Fruit fly (Drosophila melanogaster): Measurements from ENCODE around the gene HIP.

Gene HIP

dm6 chrX:3767085-3767484 is 31.9 kb upstream of the HIP start (continued):
- no peak for TF ChIP-seq svp (GFP tag)
- TF ChIP-seq CG16779 (tag; optimal IDR thresholded peaks at IDR 0.05), result no peak

dm6 chrX:3768202-3768601 is 30.7 kb upstream of the HIP start:
- peak; percentile 32 for TF ChIP-seq Smox (GFP tag; optimal IDR thresholded peaks at IDR 0.05)
- peak; percentile 21 for TF ChIP-seq Hr4 (GFP tag; optimal IDR thresholded peaks at IDR 0.05)
- peak; percentile 21 for TF ChIP-seq CG10669 (GFP tag; optimal IDR thresholded peaks at IDR 0.05)
- peak; percentile 39 for TF ChIP-seq lz (GFP tag; optimal IDR thresholded peaks at IDR 0.05)
- TF ChIP-seq CG6163 (GFP tag; IDR thresholded peaks at IDR 0.05), result peak; percentile 44; the same call in 2 of the 3 replicates
- TF ChIP-seq pdm3 (GFP tag; optimal IDR thresholded peaks at IDR 0.05), result peak; percentile 46
- TF ChIP-seq CG16779 (tag; optimal IDR thresholded peaks at IDR 0.05), result no peak
- TF ChIP-seq CG31627 (GFP tag; optimal IDR thresholded peaks at IDR 0.05), result peak; percentile 21
- TF ChIP-seq Ets96B (tag; optimal IDR thresholded peaks at IDR 0.05), result peak; percentile 27
- TF ChIP-seq acj6 (GFP tag; optimal IDR thresholded peaks at IDR 0.05), result peak; percentile 34
- peak; percentile 40 for TF ChIP-seq Hr39 (GFP tag; optimal IDR thresholded peaks at IDR 0.05)
- no peak for TF ChIP-seq CG6854 (GFP tag; optimal IDR thresholded peaks at IDR 0.05)
- TF ChIP-seq CG9139 (GFP tag; optimal IDR thresholded peaks at IDR 0.05), result no peak
- peak; percentile 20 for TF ChIP-seq CG6276 (GFP tag; optimal IDR thresholded peaks at IDR 0.05)
- peak; percentile 42 for TF ChIP-seq achi (GFP tag; optimal IDR thresholded peaks at IDR 0.05)
- no peak for TF ChIP-seq Blimp-1 (GFP tag; optimal IDR thresholded peaks at IDR 0.05)
- TF ChIP-seq Eip93F (GFP tag; optimal IDR thresholded peaks at IDR 0.05), result no peak
- peak; percentile 42 for TF ChIP-seq cyc (GFP tag; optimal IDR thresholded peaks at IDR 0.05)
- TF ChIP-seq CG6792 (GFP tag; optimal IDR thresholded peaks at IDR 0.05), result peak; percentile 14
- TF ChIP-seq CG6808 (GFP tag; optimal IDR thresholded peaks at IDR 0.05), result peak; percentile 17
- no peak for TF ChIP-seq Hr38 (GFP tag; optimal IDR thresholded peaks at IDR 0.05)
- no peak for TF ChIP-seq Gug (GFP tag; IDR thresholded peaks at IDR 0.05)
- TF ChIP-seq Eip78C (GFP tag), result peak; percentile 75
- TF ChIP-seq CG34406 (GFP tag; optimal IDR thresholded peaks at IDR 0.05), result peak; percentile 14
- TF ChIP-seq net (GFP tag; optimal IDR thresholded peaks at IDR 0.05), result peak; percentile 9
- TF ChIP-seq fd59A (GFP tag; optimal IDR thresholded peaks at IDR 0.05), result no peak
- TF ChIP-seq dac (GFP tag; optimal IDR thresholded peaks at IDR 0.05), result no peak
- peak; percentile 51 for TF ChIP-seq topi (GFP tag; optimal IDR thresholded peaks at IDR 0.05)
- TF ChIP-seq CG8119 (GFP tag; IDR thresholded peaks at IDR 0.05), result peak; percentile 40; the same call in 1 of the 3 replicates
- no peak for TF ChIP-seq Sox15 (GFP tag; optimal IDR thresholded peaks at IDR 0.05)
- peak; percentile 27 for TF ChIP-seq CG7368 (GFP tag; optimal IDR thresholded peaks at IDR 0.05)
- TF ChIP-seq Met (GFP tag; optimal IDR thresholded peaks at IDR 0.05), result peak; percentile 51
- no peak for TF ChIP-seq fd85E (GFP tag; optimal IDR thresholded peaks at IDR 0.05)
- TF ChIP-seq CG1621 (tag; optimal IDR thresholded peaks at IDR 0.05), result no peak
- peak; percentile 47 for TF ChIP-seq OdsH (GFP tag; optimal IDR thresholded peaks at IDR 0.05)
- TF ChIP-seq ss (GFP tag; optimal IDR thresholded peaks at IDR 0.05), result peak in 1 of 2 experiments; percentile 29
- peak; percentile 17 for TF ChIP-seq Sox14 (GFP tag; optimal IDR thresholded peaks at IDR 0.05)
- TF ChIP-seq salr (GFP tag; optimal IDR thresholded peaks at IDR 0.05), result no peak
- TF ChIP-seq eg (GFP tag; IDR thresholded peaks at IDR 0.05), result peak; percentile 39; the same call in 2 of the 3 replicates
- peak; percentile 60 for TF ChIP-seq esn (GFP tag; optimal IDR thresholded peaks at IDR 0.05)
- TF ChIP-seq CG4318 (GFP tag; optimal IDR thresholded peaks at IDR 0.05), result peak; percentile 38
- 0 out of 2 replicates have a peak, but pooled peaks have one; percentile 17 for TF ChIP-seq CG11294 (GFP tag; IDR thresholded peaks at IDR 0.05)
- peak; percentile 40 for TF ChIP-seq CG8632 (GFP tag; optimal IDR thresholded peaks at IDR 0.05)
- TF ChIP-seq vri (GFP tag; optimal IDR thresholded peaks at IDR 0.05), result peak; percentile 20
- TF ChIP-seq CG32006 (GFP tag; optimal IDR thresholded peaks at IDR 0.05), result peak; percentile 35
- peak; percentile 37 for TF ChIP-seq CG3919 (GFP tag; optimal IDR thresholded peaks at IDR 0.05)
- TF ChIP-seq CG11762 (GFP tag; optimal IDR thresholded peaks at IDR 0.05; ENCODE audit: insufficient read depth), result no peak
- peak; percentile 17 for TF ChIP-seq CG10631 (GFP tag; optimal IDR thresholded peaks at IDR 0.05)
- TF ChIP-seq Eip75B (GFP tag; optimal IDR thresholded peaks at IDR 0.05), result no peak
